Fruit fly (Drosophila melanogaster) whole organism, embryonic: ENCODE results near the gene CG9328.
A peak's percentile ranks its signal among the peaks of the same experiment; 100 is the strongest.

Experiments
- B-H1 ChIP-seq: fragments of 200-800 bp; sonication (Bioruptor generic); IDR thresholded peaks from 3 replicates; pipeline ENCODE4 v1.3.6; 2022; ENCODE audit warnings: missing biosample characterization, missing genetic modification characterization
- CG11085 ChIP-seq: fragments of 200-800 bp; sonication (Bioruptor generic); IDR thresholded peaks from 2 replicates; pipeline ENCODE4 v1.3.6; 2022; ENCODE audit warnings: missing biosample characterization, missing genetic modification characterization
- CG15269 ChIP-seq: fragments of 200-800 bp; sonication (Bioruptor generic); optimal IDR thresholded peaks from 2 replicates; lab custom pipeline; 2018; ENCODE audit warnings: missing biosample characterization, mild to moderate bottlenecking, missing genetic modification characterization, moderate library complexity
- CG2199 ChIP-seq: fragments of 200-800 bp; sonication (Bioruptor generic); IDR thresholded peaks from 3 replicates; pipeline ENCODE4 v1.3.6; 2022; ENCODE audit warnings: missing biosample characterization, missing genetic modification characterization
- CG7372 ChIP-seq: fragments of 200-800 bp; sonication (Bioruptor generic); IDR thresholded peaks from 2 replicates; pipeline ENCODE4 v1.3.6; 2022; ENCODE audit warnings: missing biosample characterization, missing genetic modification characterization
- CG8924 ChIP-seq: fragments of 200-800 bp; optimal IDR thresholded peaks from 3 replicates; lab custom pipeline; 2019; ENCODE audit warnings: missing biosample characterization, mild to moderate bottlenecking, missing genetic modification characterization, moderate library complexity
- CTCF ChIP-seq: fragments of 200-800 bp; sonication (Bioruptor generic); optimal IDR thresholded peaks from 2 replicates; lab custom pipeline; 2017; ENCODE audit warnings: missing biosample characterization, mild to moderate bottlenecking, missing genetic modification characterization, moderate library complexity
- HLH4C ChIP-seq: fragments of 200-800 bp; sonication (Bioruptor generic); IDR thresholded peaks from 3 replicates; pipeline ENCODE4 v1.3.6; 2022; ENCODE audit warnings: missing biosample characterization, missing genetic modification characterization; ENCODE audit not compliant: partially characterized antibody
- Hr51 ChIP-seq, 2 experiments: fragments of 200-800 bp; sonication (Bioruptor generic); optimal IDR thresholded peaks; 2 replicates in 1 of 2; 3 replicates in 1 of 2; lab custom pipeline; 2016 to 2018; ENCODE audit warnings: missing biosample characterization in 2 of 2, missing genetic modification characterization in 2 of 2, mild to moderate bottlenecking in 1 of 2, moderate library complexity in 1 of 2
- ci ChIP-seq: fragments of 200-800 bp; sonication (Bioruptor generic); IDR thresholded peaks from 3 replicates; pipeline ENCODE4 v1.3.6; 2022; ENCODE audit warnings: missing biosample characterization, missing genetic modification characterization
- eyg ChIP-seq: fragments of 200-800 bp; sonication (Bioruptor generic); optimal IDR thresholded peaks from 3 replicates; lab custom pipeline; 2016; ENCODE audit warnings: missing biosample characterization, missing genetic modification characterization
- seq ChIP-seq: fragments of 200-800 bp; sonication (Bioruptor generic); IDR thresholded peaks from 2 replicates; pipeline ENCODE4 v1.3.6; 2022; ENCODE audit warnings: missing biosample characterization, missing genetic modification characterization
- tna ChIP-seq: fragments of 200-800 bp; sonication (Bioruptor generic); IDR thresholded peaks from 2 replicates; pipeline ENCODE4 v1.3.6; 2022; ENCODE audit warnings: missing biosample characterization, missing genetic modification characterization; ENCODE audit not compliant: partially characterized antibody

Gene CG9328

DNA sequence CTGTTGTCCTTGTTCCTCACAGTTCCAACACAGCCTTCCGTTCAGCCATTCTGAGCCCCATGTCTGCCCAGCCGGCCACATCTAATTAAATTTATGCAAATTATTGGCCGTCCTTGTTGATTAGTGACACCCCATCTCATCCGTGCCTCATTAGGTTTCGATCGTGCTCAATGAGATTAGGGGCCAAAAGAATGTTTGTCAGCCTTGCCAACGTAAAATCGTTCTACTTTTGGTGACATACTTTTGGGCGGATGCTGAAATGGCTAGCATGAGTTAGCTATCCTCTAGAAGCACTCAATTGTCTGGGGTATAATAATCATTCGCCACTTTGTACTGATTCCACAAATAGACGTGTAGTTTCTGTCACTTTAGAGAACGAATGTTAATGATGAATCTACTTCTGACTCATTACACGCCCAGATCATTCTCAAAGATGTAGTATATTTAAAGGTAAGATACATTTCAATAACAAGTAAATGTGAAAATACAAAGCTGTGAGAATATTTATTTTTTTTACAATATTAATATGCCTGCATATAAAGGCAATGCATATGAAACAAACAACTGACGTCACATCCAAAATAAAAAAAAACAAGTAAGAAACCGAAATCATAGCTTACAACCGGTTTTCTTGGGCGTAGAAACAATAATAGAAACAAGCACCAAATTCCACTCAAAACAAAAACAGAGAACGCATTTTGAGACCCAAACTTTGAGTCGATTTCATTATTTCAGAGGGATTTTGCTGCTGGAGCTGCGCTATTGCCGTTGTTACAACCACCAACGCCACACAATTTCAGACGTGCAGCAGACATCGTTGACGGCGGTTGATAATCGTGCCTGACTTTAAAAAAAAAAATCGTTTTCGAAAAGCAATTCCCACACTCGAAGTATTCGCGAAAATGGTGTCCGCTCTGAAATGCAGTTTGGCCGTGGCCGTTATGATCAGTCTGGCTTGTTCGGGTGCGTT is 61.1 kb downstream of the CG9328 start, which contains the start of gene bero (continued):
- TF ChIP-seq CG15269 (tag; lab: Kevin White, UChicago) = peak; percentile 3
- peak; percentile 13 for TF ChIP-seq CTCF (GFP tag; lab: Kevin White, UChicago)
- TF ChIP-seq eyg = no peak
- no peak for TF ChIP-seq CG11085
- TF ChIP-seq HLH4C = 0 out of 3 replicates have a peak, but pooled peaks have one; percentile 18
- no peak for TF ChIP-seq CG8924
- TF ChIP-seq tna (GFP tag; lab: Robert Waterston, UW) = peak; percentile 41; the same call in 1 of the 2 replicates
- TF ChIP-seq B-H1 (GFP tag; lab: Robert Waterston, UW) = no peak
- peak in 1 of 2 experiments; percentile 13 for TF ChIP-seq Hr51 (GFP tag; optimal IDR thresholded peaks at IDR 0.05; lab: Kevin White, UChicago)
- TF ChIP-seq CG2199 = peak; percentile 65; the same call in 2 of the 3 replicates
- no peak for TF ChIP-seq CG7372 (GFP tag; lab: Robert Waterston, UW)
- TF ChIP-seq ci (GFP tag; lab: Robert Waterston, UW) = peak; percentile 60; the same call in 2 of the 3 replicates
- TF ChIP-seq seq (GFP tag; lab: Robert Waterston, UW) = no peak
